Worm (Caenorhabditis elegans) whole organism, young adult: ENCODE results near the gene C56G2.22.
"Not testable (repeated sequence)": the region's sequence is repeated elsewhere in the genome, so short reads cannot be mapped to it uniquely, and the experiment has no call there.

Experiments used
- B0261.1 ChIP-seq: sonication (generic microtip); optimal IDR thresholded peaks from 2 replicates; lab custom pipeline; 2016; ENCODE audit warnings: mild to moderate bottlenecking, missing genetic modification characterization, moderate library complexity, missing compliant biosample characterization
- Y67H2A.10 ChIP-seq: fragments of 200-800 bp; sonication (Bioruptor generic); conservative IDR thresholded peaks from 2 replicates; pipeline ENCODE4 v1.3.6; 2022; ENCODE audit warnings: missing genetic modification reagents, missing genetic modification characterization, missing compliant biosample characterization

- not testable (repeated sequence) for TF ChIP-seq B0261.1 (tag; lab: Kevin White, UChicago); Y67H2A.10
Measured at ce11 chrIII:6301685-6302084, 44.6 kb upstream of the C56G2.22 start.
